Fruit fly (Drosophila melanogaster): Measurements from ENCODE around the gene CG1677.

The CG1677 gene

DNA sequence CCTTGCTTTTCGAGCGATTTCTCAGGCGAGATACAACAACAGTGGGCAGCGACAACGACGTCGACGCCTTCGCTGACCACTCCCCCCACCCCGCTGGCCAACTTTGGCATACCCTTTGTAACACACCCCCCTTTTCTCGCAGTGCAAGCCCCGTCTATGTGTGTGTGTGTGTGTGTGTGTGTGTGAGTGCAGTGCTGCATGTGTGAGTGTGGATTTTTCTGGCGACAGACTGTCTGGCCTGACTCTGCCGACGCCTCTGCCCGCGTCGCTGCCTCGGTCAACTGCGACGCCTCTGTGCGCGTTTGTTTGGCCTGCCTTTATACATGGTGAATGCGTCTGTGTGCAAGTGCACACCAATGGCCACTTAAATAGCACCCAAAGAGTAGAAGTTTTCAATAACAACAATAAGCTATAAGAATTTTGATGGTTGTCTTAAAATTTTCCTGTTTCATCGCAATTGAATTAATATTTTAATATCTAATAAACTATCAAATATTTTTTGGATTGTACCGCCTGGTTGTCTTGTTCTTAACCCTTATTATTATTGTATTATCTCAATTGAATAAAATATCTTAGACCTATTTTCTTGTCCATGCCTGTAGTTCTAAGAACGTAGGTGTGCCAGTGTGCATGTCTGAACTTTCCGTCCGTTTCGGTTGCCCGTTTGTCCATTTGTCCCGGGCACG, 111.6 kb downstream of the CG1677 start (continued):
- peak; percentile 93 for TF ChIP-seq zf30C (GFP tag; optimal IDR thresholded peaks at IDR 0.05)
- peak in 1 of 2 experiments; percentile 96 for TF ChIP-seq eve (GFP tag; optimal IDR thresholded peaks at IDR 0.05)
- TF ChIP-seq Elba2 (GFP tag; optimal IDR thresholded peaks at IDR 0.05), result peak; percentile 2
- TF ChIP-seq CG16813 (GFP tag; IDR thresholded peaks at IDR 0.05; ENCODE audit: partially characterized antibody), result no peak
- no peak for TF ChIP-seq gcm2 (GFP tag; optimal IDR thresholded peaks at IDR 0.05)
- peak; percentile 70 for TF ChIP-seq tin (GFP tag; optimal IDR thresholded peaks at IDR 0.05)
- TF ChIP-seq CG31388 (GFP tag; optimal IDR thresholded peaks at IDR 0.05), result peak; percentile 9
- TF ChIP-seq odd (GFP tag; optimal IDR thresholded peaks at IDR 0.05), result peak; percentile 89
- TF ChIP-seq sd (tag; optimal IDR thresholded peaks at IDR 0.05), result peak; percentile 42
- no peak for TF ChIP-seq CG7963 (GFP tag; IDR thresholded peaks at IDR 0.05; ENCODE audit: partially characterized antibody)
- peak; percentile 61; the same call in 2 of the 3 replicates for TF ChIP-seq otp (GFP tag; IDR thresholded peaks at IDR 0.05)
- TF ChIP-seq CG12104 (GFP tag; optimal IDR thresholded peaks at IDR 0.05), result peak; percentile 80
- TF ChIP-seq amos (GFP tag; IDR thresholded peaks at IDR 0.05; ENCODE audit: partially characterized antibody), result no peak
- TF ChIP-seq shn (GFP tag; optimal IDR thresholded peaks at IDR 0.05), result no peak
- peak; percentile 39 for TF ChIP-seq trh (GFP tag; optimal IDR thresholded peaks at IDR 0.05)
- peak; percentile 71 for TF ChIP-seq ranshi (GFP tag; IDR thresholded peaks at IDR 0.05)
- no peak for TF ChIP-seq ash1 (GFP tag; optimal IDR thresholded peaks at IDR 0.05)
- peak; percentile 82 for TF ChIP-seq Fer3 (tag; optimal IDR thresholded peaks at IDR 0.05)
- peak; percentile 95 for TF ChIP-seq CG15601 (tag; optimal IDR thresholded peaks at IDR 0.05)
- TF ChIP-seq rib (GFP tag; IDR thresholded peaks at IDR 0.05), result no peak
- no peak for TF ChIP-seq CG13894 (tag; optimal IDR thresholded peaks at IDR 0.05)
- peak; percentile 96 for TF ChIP-seq CG15696 (tag; optimal IDR thresholded peaks at IDR 0.05)
- TF ChIP-seq maf-S (GFP tag; optimal IDR thresholded peaks at IDR 0.05), result no peak
- TF ChIP-seq CG16863 (GFP tag; optimal IDR thresholded peaks at IDR 0.05), result no peak
- no peak for TF ChIP-seq pan (optimal IDR thresholded peaks at IDR 0.05)
- peak in 1 of 2 experiments; percentile 84 for TF ChIP-seq pan (GFP tag; optimal IDR thresholded peaks at IDR 0.05 in 1 of 2, IDR thresholded peaks at IDR 0.05 in 1 of 2)
- TF ChIP-seq Hmr (GFP tag; optimal IDR thresholded peaks at IDR 0.05), result peak; percentile 80
- TF ChIP-seq CG3995 (GFP tag; optimal IDR thresholded peaks at IDR 0.05), result no peak
- peak; percentile 50 for TF ChIP-seq CG1024 (GFP tag; IDR thresholded peaks at IDR 0.05)
- TF ChIP-seq PHDP (tag; optimal IDR thresholded peaks at IDR 0.05), result peak; percentile 93
- TF ChIP-seq sim (GFP tag; IDR thresholded peaks at IDR 0.05), result peak; percentile 87
- no peak for TF ChIP-seq D (optimal IDR thresholded peaks at IDR 0.05)
- peak; percentile 95 for TF ChIP-seq D (GFP tag; optimal IDR thresholded peaks at IDR 0.05)
- peak; percentile 89 for TF ChIP-seq CG17328 (GFP tag; IDR thresholded peaks at IDR 0.05)
- peak; percentile 81 for TF ChIP-seq CG30431 (GFP tag; optimal IDR thresholded peaks at IDR 0.05)
- peak; percentile 96 for TF ChIP-seq CG12391 (tag; optimal IDR thresholded peaks at IDR 0.05)
- peak; percentile 94 for TF ChIP-seq CG6254 (GFP tag; optimal IDR thresholded peaks at IDR 0.05)
- peak; percentile 89 for TF ChIP-seq lbe (GFP tag; optimal IDR thresholded peaks at IDR 0.05)
- 0 out of 2 replicates have a peak, but pooled peaks have one; percentile 34 for TF ChIP-seq Doc2 (GFP tag; IDR thresholded peaks at IDR 0.05)
- TF ChIP-seq NC2β (GFP tag; optimal IDR thresholded peaks at IDR 0.05), result no peak
- TF ChIP-seq CG13424 (tag; optimal IDR thresholded peaks at IDR 0.05), result peak; percentile 95
- TF ChIP-seq grn (GFP tag; optimal IDR thresholded peaks at IDR 0.05), result peak; percentile 27
- TF ChIP-seq fd102C (GFP tag; optimal IDR thresholded peaks at IDR 0.05), result peak; percentile 78
- no peak for TF ChIP-seq pzg (GFP tag; optimal IDR thresholded peaks at IDR 0.05)
- TF ChIP-seq CG17912 (GFP tag; optimal IDR thresholded peaks at IDR 0.05), result peak; percentile 81
- TF ChIP-seq slbo (GFP tag; IDR thresholded peaks at IDR 0.05), result peak; percentile 32; the same call in 1 of the 2 replicates
- TF ChIP-seq klu (GFP tag; IDR thresholded peaks at IDR 0.05), result peak; percentile 42; the same call in 1 of the 2 replicates
- peak; percentile 49 for TF ChIP-seq ems (GFP tag; optimal IDR thresholded peaks at IDR 0.05)
- peak; percentile 89 for TF ChIP-seq so (GFP tag; IDR thresholded peaks at IDR 0.05)
- peak; percentile 46 for TF ChIP-seq CG7987 (GFP tag; optimal IDR thresholded peaks at IDR 0.05)

Data from whole organism, embryonic.